Worm (Caenorhabditis elegans) whole organism, young adult: ENCODE results near the gene btb-6.
A peak's percentile ranks its signal among the peaks of the same experiment; 100 is the strongest.

Experiments
- C17E4.6 ChIP-seq: fragments of 200-800 bp; sonication (Bioruptor generic); IDR thresholded peaks from 2 replicates; pipeline ENCODE4 v1.3.6; 2022; ENCODE audit warnings: missing genetic modification reagents, missing genetic modification characterization, missing compliant biosample characterization
- D2030.7 ChIP-seq: fragments of 200-800 bp; sonication (Bioruptor generic); IDR thresholded peaks from 2 replicates; pipeline ENCODE4 v1.3.6; 2022; ENCODE audit warnings: missing genetic modification reagents, missing genetic modification characterization, missing compliant biosample characterization
- F22D6.2 ChIP-seq: sonication (generic microtip); optimal IDR thresholded peaks from 2 replicates; lab custom pipeline; 2016; ENCODE audit warnings: mild to moderate bottlenecking, missing genetic modification characterization, missing compliant biosample characterization
- aptf-2 ChIP-seq: fragments of 200-800 bp; sonication (Bioruptor generic); conservative IDR thresholded peaks from 2 replicates; pipeline ENCODE4 v1.3.6; 2022; ENCODE audit warnings: missing genetic modification reagents, missing genetic modification characterization, missing compliant biosample characterization
- attf-5 ChIP-seq: fragments of 200-800 bp; sonication (Bioruptor generic); optimal IDR thresholded peaks from 2 replicates; lab custom pipeline; 2018; ENCODE audit warnings: mild to moderate bottlenecking, missing genetic modification characterization, missing compliant biosample characterization
- cebp-2 ChIP-seq: fragments of 200-800 bp; sonication (Bioruptor generic); IDR thresholded peaks from 2 replicates; pipeline ENCODE4 v1.3.6; 2022; ENCODE audit warnings: missing genetic modification characterization, missing compliant biosample characterization
- ceh-100 ChIP-seq: fragments of 200-800 bp; sonication (Bioruptor generic); IDR thresholded peaks from 2 replicates; pipeline ENCODE4 v1.3.6; 2022; ENCODE audit warnings: missing genetic modification reagents, missing genetic modification characterization, missing compliant biosample characterization
- ceh-58 ChIP-seq: fragments of 200-800 bp; sonication (Bioruptor generic); IDR thresholded peaks from 2 replicates; pipeline ENCODE4 v1.3.6; 2022; ENCODE audit warnings: missing genetic modification characterization, missing compliant biosample characterization
- chd-7 ChIP-seq: sonication (generic microtip); optimal IDR thresholded peaks from 2 replicates; lab custom pipeline; 2016; ENCODE audit warnings: mild to moderate bottlenecking, missing genetic modification characterization, moderate library complexity, missing compliant biosample characterization
- dox-1 ChIP-seq: fragments of 200-800 bp; sonication (Bioruptor generic); IDR thresholded peaks from 2 replicates; pipeline ENCODE4 v1.3.6; 2022; ENCODE audit warnings: missing genetic modification reagents, missing genetic modification characterization, missing compliant biosample characterization
- dpff-1 ChIP-seq: sonication (generic microtip); optimal IDR thresholded peaks from 2 replicates; lab custom pipeline; 2017; ENCODE audit warnings: mild to moderate bottlenecking, missing genetic modification characterization, missing compliant biosample characterization
- efl-1 ChIP-seq: fragments of 150-350 bp; optimal IDR thresholded peaks from 2 replicates; lab custom pipeline; 2014; ENCODE audit warnings: missing biosample characterization, missing genetic modification reagents, missing genetic modification characterization
- ets-4 ChIP-seq: fragments of 200-800 bp; sonication (Bioruptor generic); optimal IDR thresholded peaks from 2 replicates; lab custom pipeline; 2018; ENCODE audit warnings: mild to moderate bottlenecking, missing genetic modification characterization, missing compliant biosample characterization
- hlh-26 ChIP-seq: fragments of 200-800 bp; sonication (Bioruptor generic); conservative IDR thresholded peaks from 2 replicates; pipeline ENCODE4 v1.3.6; 2022; ENCODE audit warnings: missing genetic modification reagents, missing genetic modification characterization, missing compliant biosample characterization
- hmg-1.2 ChIP-seq: fragments of 200-800 bp; sonication (Bioruptor generic); IDR thresholded peaks from 2 replicates; pipeline ENCODE4 v1.3.6; 2022; ENCODE audit warnings: missing genetic modification reagents, missing genetic modification characterization, missing compliant biosample characterization
- hsf-1 ChIP-seq: fragments of 200-800 bp; sonication (Bioruptor generic); IDR thresholded peaks from 2 replicates; pipeline ENCODE4 v1.3.6; 2022; ENCODE audit warnings: missing genetic modification reagents, missing genetic modification characterization, missing compliant biosample characterization
- lag-1 ChIP-seq: fragments of 200-800 bp; sonication (Bioruptor generic); IDR thresholded peaks from 2 replicates; pipeline ENCODE4 v1.3.6; 2022; ENCODE audit warnings: missing genetic modification reagents, missing genetic modification characterization, missing compliant biosample characterization
- madf-10 ChIP-seq: sonication (generic microtip); optimal IDR thresholded peaks from 2 replicates; lab custom pipeline; 2016; ENCODE audit warnings: mild to moderate bottlenecking, missing genetic modification characterization, missing compliant biosample characterization
- madf-8 ChIP-seq: fragments of 200-800 bp; sonication (Bioruptor generic); conservative IDR thresholded peaks from 2 replicates; pipeline ENCODE4 v1.3.6; 2022; ENCODE audit warnings: missing genetic modification reagents, missing genetic modification characterization, missing compliant biosample characterization
- mcd-1 ChIP-seq: fragments of 200-800 bp; sonication (Bioruptor generic); IDR thresholded peaks from 2 replicates; pipeline ENCODE4 v1.3.6; 2022; ENCODE audit warnings: missing genetic modification reagents, missing genetic modification characterization, missing compliant biosample characterization
- nfyb-1 ChIP-seq: fragments of 200-800 bp; sonication (Bioruptor generic); IDR thresholded peaks from 2 replicates; pipeline ENCODE4 v1.3.6; 2022; ENCODE audit warnings: missing genetic modification reagents, missing genetic modification characterization, missing compliant biosample characterization
- nhr-179 ChIP-seq: sonication (generic microtip); optimal IDR thresholded peaks from 2 replicates; lab custom pipeline; 2016; ENCODE audit warnings: mild to moderate bottlenecking, missing genetic modification characterization, missing compliant biosample characterization
- nhr-80 ChIP-seq: sonication (generic microtip); optimal IDR thresholded peaks from 2 replicates; lab custom pipeline; 2016; ENCODE audit warnings: missing genetic modification characterization, missing compliant biosample characterization
- pbrm-1 ChIP-seq: fragments of 200-800 bp; sonication (Bioruptor generic); IDR thresholded peaks from 2 replicates; pipeline ENCODE4 v1.3.6; 2022; ENCODE audit warnings: missing genetic modification reagents, missing genetic modification characterization, missing compliant biosample characterization
- repo-1 ChIP-seq: sonication (generic microtip); optimal IDR thresholded peaks from 2 replicates; lab custom pipeline; 2017; ENCODE audit warnings: mild to moderate bottlenecking, missing genetic modification characterization, missing compliant biosample characterization
- sea-2 ChIP-seq: fragments of 200-800 bp; sonication (Bioruptor generic); IDR thresholded peaks from 2 replicates; pipeline ENCODE4 v1.3.6; 2022; ENCODE audit warnings: missing genetic modification characterization, missing compliant biosample characterization
- snpc-3.4 ChIP-seq: sonication (generic microtip); optimal IDR thresholded peaks from 2 replicates; lab custom pipeline; 2017; ENCODE audit warnings: missing genetic modification characterization, mild to moderate bottlenecking, missing compliant biosample characterization, antibody characterized with exemption, moderate library complexity, missing genotype, missing genetic modification reagents
- sptf-2 ChIP-seq: fragments of 200-800 bp; sonication (Bioruptor generic); optimal IDR thresholded peaks from 2 replicates; lab custom pipeline; 2018; ENCODE audit warnings: mild to moderate bottlenecking, missing genetic modification characterization, missing compliant biosample characterization
- tbx-9 ChIP-seq: sonication (generic microtip); optimal IDR thresholded peaks from 2 replicates; lab custom pipeline; 2016; ENCODE audit warnings: borderline replicate concordance, missing genetic modification characterization, inconsistent platforms, missing compliant biosample characterization
- xnd-1 ChIP-seq: sonication (generic microtip); optimal IDR thresholded peaks from 2 replicates; lab custom pipeline; 2016; ENCODE audit warnings: missing genotype, missing genetic modification reagents, missing genetic modification characterization, missing compliant biosample characterization
- zim-3 ChIP-seq: sonication (generic microtip); optimal IDR thresholded peaks from 2 replicates; lab custom pipeline; 2017; ENCODE audit warnings: mild to moderate bottlenecking, missing genetic modification characterization, moderate library complexity, missing compliant biosample characterization
- ztf-22 ChIP-seq: fragments of 200-800 bp; sonication (Bioruptor generic); optimal IDR thresholded peaks from 2 replicates; lab custom pipeline; 2018; ENCODE audit warnings: mild to moderate bottlenecking, missing genetic modification characterization, moderate library complexity, missing compliant biosample characterization
- ztf-25 ChIP-seq: fragments of 200-800 bp; sonication (Bioruptor generic); IDR thresholded peaks from 2 replicates; pipeline ENCODE4 v1.3.6; 2022; ENCODE audit warnings: missing genetic modification reagents, missing genetic modification characterization, missing compliant biosample characterization
- ztf-28 ChIP-seq: fragments of 200-800 bp; sonication (Bioruptor generic); IDR thresholded peaks from 2 replicates; pipeline ENCODE4 v1.3.6; 2022; ENCODE audit warnings: missing genetic modification reagents, missing genetic modification characterization, missing compliant biosample characterization
- ztf-3 ChIP-seq: fragments of 200-800 bp; sonication (Bioruptor generic); optimal IDR thresholded peaks from 2 replicates; lab custom pipeline; 2018; ENCODE audit warnings: mild to moderate bottlenecking, missing genetic modification characterization, missing compliant biosample characterization

btb-6 gene

ce11 chrII:1706385-1706784 lies 8.7 kb upstream of the btb-6 start, which contains the start of gene sdz-18:
sdz-18 (minus strand) TSS chrII:1706485.
- TF ChIP-seq ztf-22 (no peak), ceh-100 (GFP tag; lab: Robert Waterston, UW) (no peak), mcd-1 (no peak), madf-10 (tag; lab: Kevin White, UChicago) (no peak), ztf-28 (GFP tag; lab: Robert Waterston, UW) (no peak), nhr-80 (tag; lab: Kevin White, UChicago) (no peak), sea-2 (GFP tag; lab: Robert Waterston, UW) (no peak), xnd-1 (tag; lab: Kevin White, UChicago) (no peak), pbrm-1 (GFP tag; lab: Robert Waterston, UW) (no peak), dox-1 (GFP tag; lab: Robert Waterston, UW) (no peak), lag-1 (GFP tag; lab: Robert Waterston, UW) (no peak), hsf-1 (GFP tag; lab: Robert Waterston, UW) (no peak), tbx-9 (tag; lab: Kevin White, UChicago) (no peak), madf-8 (GFP tag; lab: Robert Waterston, UW) (no peak), dpff-1 (tag; lab: Kevin White, UChicago) (no peak), cebp-2 (no peak), snpc-3.4 (no peak)

ce11 chrII:1709959-1710358 lies 5.1 kb upstream of the btb-6 start, which contains the start of gene fbxa-184:
fbxa-184 (plus strand) TSS chrII:1710259.
- TF ChIP-seq hlh-26 (GFP tag; lab: Robert Waterston, UW) = no peak
- TF ChIP-seq nfyb-1 = no peak
- peak; percentile 81 for TF ChIP-seq aptf-2 (GFP tag; lab: Robert Waterston, UW)
- TF ChIP-seq, all 124 proteins: peak for 1

- TF ChIP-seq ztf-25 (GFP tag; lab: Robert Waterston, UW) (no peak), efl-1 (GFP tag; lab: Kevin White, UChicago) (peak; percentile 47)
- TF ChIP-seq, all 124 proteins: peak for 1
Measured at ce11 chrII:1712938-1713337, 2.2 kb upstream of the btb-6 start, which contains the start of gene btb-7. btb-7 (plus strand) TSS chrII:1713238.

ce11 chrII:1719153-1719552 lies 4.0 kb downstream of the btb-6 start, which contains the start of gene fbxb-48:
fbxb-48 (minus strand) TSS chrII:1719253.
- TF ChIP-seq attf-5 (GFP tag; lab: Kevin White, UChicago) = no peak
- no peak for TF ChIP-seq nhr-80 (tag; lab: Kevin White, UChicago)
- no peak for TF ChIP-seq cebp-2
- TF ChIP-seq sptf-2 (GFP tag; lab: Kevin White, UChicago) = no peak
- TF ChIP-seq ztf-3 (GFP tag; lab: Kevin White, UChicago) = no peak
- TF ChIP-seq ets-4 (GFP tag; lab: Kevin White, UChicago) = no peak
- no peak for TF ChIP-seq C17E4.6 (GFP tag; lab: Robert Waterston, UW)
- no peak for TF ChIP-seq hmg-1.2 (GFP tag; lab: Robert Waterston, UW)
- TF ChIP-seq ztf-22 = no peak
- no peak for TF ChIP-seq efl-1 (GFP tag; lab: Kevin White, UChicago)
- TF ChIP-seq nhr-179 = no peak
- TF ChIP-seq D2030.7 (GFP tag; lab: Robert Waterston, UW) = no peak
- TF ChIP-seq ceh-58 (GFP tag; lab: Robert Waterston, UW) = no peak
- no peak for TF ChIP-seq sea-2 (GFP tag; lab: Robert Waterston, UW)
- TF ChIP-seq aptf-2 (GFP tag; lab: Robert Waterston, UW) = no peak
- no peak for TF ChIP-seq repo-1 (tag; lab: Kevin White, UChicago)
- TF ChIP-seq xnd-1 (tag; lab: Kevin White, UChicago) = no peak
- TF ChIP-seq zim-3 (tag; lab: Kevin White, UChicago) = no peak
- no peak for TF ChIP-seq chd-7 (tag; lab: Kevin White, UChicago)
- no peak for TF ChIP-seq F22D6.2 (tag; lab: Kevin White, UChicago)
